Worm (Caenorhabditis elegans): ENCODE data around the gene srbc-49.

ce11 chrV:15858292-15858691 lies 36.8 kb downstream of the srbc-49 start, which contains the start of gene srh-148:
- TF ChIP-seq unc-62 (GFP tag; optimal IDR thresholded peaks at IDR 0.05) (no peak), nhr-12 (tag; optimal IDR thresholded peaks at IDR 0.05) (no peak), ceh-82 (tag; optimal IDR thresholded peaks at IDR 0.05) (no peak), F13H6.1 (tag; optimal IDR thresholded peaks at IDR 0.05) (no peak), mab-5 (tag; optimal IDR thresholded peaks at IDR 0.05) (no peak), aly-2 (tag; optimal IDR thresholded peaks at IDR 0.05) (no peak), nhr-237 (tag; optimal IDR thresholded peaks at IDR 0.05) (no peak), zag-1 (tag; optimal IDR thresholded peaks at IDR 0.05) (no peak), ztf-11 (tag; optimal IDR thresholded peaks at IDR 0.05) (no peak), ztf-4 (tag; optimal IDR thresholded peaks at IDR 0.05) (no peak), nhr-23 (tag; optimal IDR thresholded peaks at IDR 0.05) (no peak), R02D3.7 (tag; optimal IDR thresholded peaks at IDR 0.05) (no peak)

Measured in whole organism, L2 larva.